Fruit fly (Drosophila melanogaster) whole organism, embryonic: Measurements from ENCODE around the gene Ntf-2r.

Source experiments
- Atf3 ChIP-seq: fragments of 200-800 bp; sonication (Bioruptor generic); optimal IDR thresholded peaks from 3 replicates; lab custom pipeline; 2016; ENCODE audit warnings: missing biosample characterization, missing genetic modification characterization
- B-H2 ChIP-seq: fragments of 200-800 bp; sonication (Bioruptor generic); optimal IDR thresholded peaks from 2 replicates; lab custom pipeline; 2018; ENCODE audit warnings: missing biosample characterization, mild to moderate bottlenecking, missing genetic modification characterization
- Bgb ChIP-seq: fragments of 200-800 bp; sonication (Bioruptor generic); IDR thresholded peaks from 2 replicates; pipeline ENCODE4 v1.3.6; 2022; ENCODE audit warnings: missing biosample characterization, missing genetic modification characterization; ENCODE audit not compliant: partially characterized antibody
- BtbVII ChIP-seq: fragments of 200-800 bp; sonication (Bioruptor generic); optimal IDR thresholded peaks from 3 replicates; lab custom pipeline; 2017; ENCODE audit warnings: missing biosample characterization, mild to moderate bottlenecking, missing genetic modification characterization
- Bteb2 ChIP-seq: fragments of 200-800 bp; sonication (Bioruptor generic); optimal IDR thresholded peaks from 2 replicates; lab custom pipeline; 2016; ENCODE audit warnings: missing biosample characterization, missing genetic modification characterization
- CG10209 ChIP-seq: fragments of 200-800 bp; sonication (Bioruptor generic); optimal IDR thresholded peaks from 3 replicates; lab custom pipeline; 2017; ENCODE audit warnings: missing biosample characterization, mild to moderate bottlenecking, missing genetic modification characterization, missing genetic modification reagents
- CG10366 ChIP-seq: fragments of 200-800 bp; sonication (Bioruptor generic); IDR thresholded peaks from 2 replicates; pipeline ENCODE4 v1.3.6; 2022; ENCODE audit warnings: missing biosample characterization, missing genetic modification characterization
- CG10654 ChIP-seq: fragments of 200-800 bp; sonication (Bioruptor generic); optimal IDR thresholded peaks from 2 replicates; lab custom pipeline; 2016; ENCODE audit warnings: missing biosample characterization, missing genetic modification characterization
- CG12155 ChIP-seq: fragments of 200-800 bp; sonication (Bioruptor generic); optimal IDR thresholded peaks from 3 replicates; lab custom pipeline; 2016; ENCODE audit warnings: missing biosample characterization, missing genetic modification characterization
- CG13624 ChIP-seq: fragments of 200-800 bp; sonication (Bioruptor generic); optimal IDR thresholded peaks from 2 replicates; lab custom pipeline; 2016; ENCODE audit warnings: missing biosample characterization, missing genetic modification characterization
- CG14014 ChIP-seq: fragments of 200-800 bp; sonication (Bioruptor generic); IDR thresholded peaks from 2 replicates; pipeline ENCODE4 v1.3.6; 2022; ENCODE audit warnings: missing biosample characterization, missing genetic modification characterization
- CG14860 ChIP-seq: fragments of 200-800 bp; sonication (Bioruptor generic); IDR thresholded peaks from 3 replicates; pipeline ENCODE4 v1.3.6; 2022; ENCODE audit warnings: missing biosample characterization, missing genetic modification characterization; ENCODE audit not compliant: partially characterized antibody
- CG15696 ChIP-seq: fragments of 200-800 bp; sonication (Bioruptor generic); optimal IDR thresholded peaks from 2 replicates; lab custom pipeline; 2019; ENCODE audit warnings: missing biosample characterization, mild to moderate bottlenecking, missing genetic modification characterization, moderate library complexity
- CG17829 ChIP-seq: fragments of 200-800 bp; optimal IDR thresholded peaks from 2 replicates; lab custom pipeline; 2019; ENCODE audit warnings: missing biosample characterization, mild to moderate bottlenecking, missing genetic modification characterization, moderate library complexity
- CG2202 ChIP-seq: fragments of 200-800 bp; sonication (Bioruptor generic); optimal IDR thresholded peaks from 2 replicates; lab custom pipeline; 2018; ENCODE audit warnings: missing biosample characterization, mild to moderate bottlenecking, missing genetic modification characterization
- CG32767 ChIP-seq: fragments of 200-800 bp; sonication (Bioruptor generic); IDR thresholded peaks from 2 replicates; pipeline ENCODE4 v1.3.6; 2022; ENCODE audit warnings: missing biosample characterization, missing genetic modification characterization
- CG33213 ChIP-seq: fragments of 200-800 bp; sonication (Bioruptor generic); optimal IDR thresholded peaks from 3 replicates; lab custom pipeline; 2016; ENCODE audit warnings: missing biosample characterization, missing genetic modification characterization
- CG34376 ChIP-seq: fragments of 200-800 bp; sonication (Bioruptor generic); optimal IDR thresholded peaks from 2 replicates; lab custom pipeline; 2018; ENCODE audit warnings: missing biosample characterization, mild to moderate bottlenecking, missing genetic modification characterization
- CG3995 ChIP-seq: fragments of 200-800 bp; sonication (Bioruptor generic); optimal IDR thresholded peaks from 3 replicates; lab custom pipeline; 2016; ENCODE audit warnings: missing biosample characterization, missing genetic modification characterization
- CG4707 ChIP-seq: fragments of 200-800 bp; sonication (Bioruptor generic); optimal IDR thresholded peaks from 2 replicates; lab custom pipeline; 2018; ENCODE audit warnings: missing biosample characterization, mild to moderate bottlenecking, missing genetic modification characterization, moderate library complexity
- CG5245 ChIP-seq: fragments of 200-800 bp; sonication (Bioruptor generic); optimal IDR thresholded peaks from 3 replicates; lab custom pipeline; 2016; ENCODE audit warnings: missing biosample characterization, missing genetic modification characterization
- CG8765 ChIP-seq: fragments of 200-800 bp; sonication (Bioruptor generic); IDR thresholded peaks from 2 replicates; pipeline ENCODE4 v1.3.6; 2022; ENCODE audit warnings: missing biosample characterization, missing genetic modification characterization
- CG8924 ChIP-seq: fragments of 200-800 bp; optimal IDR thresholded peaks from 3 replicates; lab custom pipeline; 2019; ENCODE audit warnings: missing biosample characterization, mild to moderate bottlenecking, missing genetic modification characterization, moderate library complexity
- CG9817 ChIP-seq: fragments of 200-800 bp; sonication (Bioruptor generic); optimal IDR thresholded peaks from 2 replicates; lab custom pipeline; 2018; ENCODE audit warnings: missing biosample characterization, mild to moderate bottlenecking, missing genetic modification characterization, moderate library complexity
- CrebB ChIP-seq: fragments of 200-800 bp; sonication (Bioruptor generic); optimal IDR thresholded peaks from 3 replicates; lab custom pipeline; 2018; ENCODE audit warnings: missing biosample characterization, mild to moderate bottlenecking, missing genetic modification characterization
- D19A ChIP-seq: fragments of 200-800 bp; optimal IDR thresholded peaks from 3 replicates; lab custom pipeline; 2019; ENCODE audit warnings: missing biosample characterization, mild to moderate bottlenecking, missing genetic modification characterization, moderate library complexity
- Gug ChIP-seq: fragments of 200-800 bp; sonication (Bioruptor generic); IDR thresholded peaks from 4 replicates; pipeline ENCODE4 v1.3.6; 2022; ENCODE audit warnings: missing biosample characterization, missing genetic modification characterization
- H2.0 ChIP-seq: fragments of 200-800 bp; sonication (Bioruptor generic); IDR thresholded peaks from 2 replicates; pipeline ENCODE4 v1.3.6; 2022; ENCODE audit warnings: missing biosample characterization, missing genetic modification characterization
- Hmr ChIP-seq: fragments of 200-800 bp; sonication (Bioruptor generic); optimal IDR thresholded peaks from 3 replicates; lab custom pipeline; 2017; ENCODE audit warnings: mild to moderate bottlenecking, missing biosample characterization, missing genetic modification reagents, missing genetic modification characterization
- MBD-R2 ChIP-seq: fragments of 200-800 bp; sonication (Bioruptor generic); IDR thresholded peaks from 2 replicates; pipeline ENCODE4 v1.3.6; 2022; ENCODE audit warnings: missing biosample characterization, missing genetic modification characterization
- NFAT ChIP-seq: fragments of 200-800 bp; sonication (Bioruptor generic); IDR thresholded peaks from 2 replicates; pipeline ENCODE4 v1.3.6; 2022; ENCODE audit warnings: missing biosample characterization, missing genetic modification characterization
- Nf-YC ChIP-seq: fragments of 200-800 bp; optimal IDR thresholded peaks from 3 replicates; lab custom pipeline; 2019; ENCODE audit warnings: missing biosample characterization, mild to moderate bottlenecking, missing genetic modification characterization, moderate library complexity
- PHDP ChIP-seq: fragments of 200-800 bp; sonication (Bioruptor generic); optimal IDR thresholded peaks from 3 replicates; lab custom pipeline; 2018; ENCODE audit warnings: missing biosample characterization, mild to moderate bottlenecking, missing genetic modification characterization, moderate library complexity
- Rx ChIP-seq: fragments of 200-800 bp; sonication (Bioruptor generic); IDR thresholded peaks from 2 replicates; pipeline ENCODE4 v1.3.6; 2022; ENCODE audit warnings: missing biosample characterization, missing genetic modification characterization
- Sox100B ChIP-seq: fragments of 200-800 bp; sonication (Bioruptor generic); optimal IDR thresholded peaks from 3 replicates; lab custom pipeline; 2018; ENCODE audit warnings: missing biosample characterization, mild to moderate bottlenecking, missing genetic modification characterization
- Usf ChIP-seq: fragments of 200-800 bp; sonication (Bioruptor generic); optimal IDR thresholded peaks from 2 replicates; lab custom pipeline; 2017; ENCODE audit warnings: missing genotype, missing biosample characterization, missing genetic modification characterization
- Vsx1 ChIP-seq: fragments of 200-800 bp; sonication (Bioruptor generic); optimal IDR thresholded peaks from 2 replicates; lab custom pipeline; 2017; ENCODE audit warnings: missing biosample characterization, mild to moderate bottlenecking, missing genetic modification characterization, missing genetic modification reagents
- amos ChIP-seq: fragments of 200-800 bp; sonication (Bioruptor generic); IDR thresholded peaks from 2 replicates; pipeline ENCODE4 v1.3.6; 2022; ENCODE audit warnings: missing biosample characterization, missing genetic modification characterization; ENCODE audit not compliant: partially characterized antibody
- dimm ChIP-seq: fragments of 200-800 bp; sonication (Bioruptor generic); IDR thresholded peaks from 2 replicates; pipeline ENCODE4 v1.3.6; 2022; ENCODE audit warnings: missing biosample characterization, missing genetic modification characterization
- dpn ChIP-seq, 2 experiments: fragments of 200-800 bp; sonication (Bioruptor generic); optimal IDR thresholded peaks; 3 replicates each; lab custom pipeline; 2016; ENCODE audit warnings: missing biosample characterization in 2 of 2, missing genetic modification characterization in 2 of 2
- gt ChIP-seq: fragments of 200-800 bp; sonication (Bioruptor generic); IDR thresholded peaks from 2 replicates; pipeline ENCODE4 v1.3.6; 2022; ENCODE audit warnings: missing biosample characterization, missing genetic modification characterization
- inv ChIP-seq: fragments of 200-800 bp; sonication (Bioruptor generic); IDR thresholded peaks from 2 replicates; pipeline ENCODE4 v1.3.6; 2022; ENCODE audit warnings: missing biosample characterization, missing genetic modification characterization; ENCODE audit not compliant: partially characterized antibody
- jing ChIP-seq: fragments of 200-800 bp; sonication (Bioruptor generic); optimal IDR thresholded peaks from 2 replicates; lab custom pipeline; 2018; ENCODE audit warnings: missing biosample characterization, mild to moderate bottlenecking, missing genetic modification characterization
- jumu ChIP-seq: fragments of 200-800 bp; sonication (Bioruptor generic); optimal IDR thresholded peaks from 3 replicates; lab custom pipeline; 2016; ENCODE audit warnings: missing biosample characterization, missing genetic modification characterization
- kay ChIP-seq: fragments of 200-800 bp; sonication (Bioruptor generic); optimal IDR thresholded peaks from 2 replicates; lab custom pipeline; 2016; ENCODE audit warnings: missing biosample characterization, missing genetic modification characterization
- lab ChIP-seq: fragments of 200-800 bp; sonication (Bioruptor generic); optimal IDR thresholded peaks from 3 replicates; lab custom pipeline; 2017; ENCODE audit warnings: missing biosample characterization, missing genetic modification characterization, mild to moderate bottlenecking, moderate library complexity, missing genetic modification reagents
- nom ChIP-seq: fragments of 200-800 bp; sonication (Bioruptor generic); optimal IDR thresholded peaks from 2 replicates; lab custom pipeline; 2017; ENCODE audit warnings: missing biosample characterization, missing genetic modification characterization, mild to moderate bottlenecking, moderate library complexity, missing genetic modification reagents
- phol ChIP-seq: fragments of 200-800 bp; sonication (Bioruptor generic); optimal IDR thresholded peaks from 3 replicates; lab custom pipeline; 2018; ENCODE audit warnings: missing biosample characterization, mild to moderate bottlenecking, missing genetic modification characterization, moderate library complexity
- ranshi ChIP-seq: fragments of 200-800 bp; sonication (Bioruptor generic); IDR thresholded peaks from 2 replicates; pipeline ENCODE4 v1.3.6; 2022; ENCODE audit warnings: missing biosample characterization, missing genetic modification characterization
- unc-4 ChIP-seq: fragments of 200-800 bp; sonication (Bioruptor generic); IDR thresholded peaks from 2 replicates; pipeline ENCODE4 v1.3.6; 2022; ENCODE audit warnings: missing biosample characterization, missing genetic modification characterization; ENCODE audit not compliant: partially characterized antibody
- vnd ChIP-seq: fragments of 200-800 bp; sonication (Bioruptor generic); IDR thresholded peaks from 3 replicates; pipeline ENCODE4 v1.3.6; 2022; ENCODE audit warnings: missing biosample characterization, missing genetic modification characterization; ENCODE audit not compliant: partially characterized antibody

Ntf-2r gene

DNA sequence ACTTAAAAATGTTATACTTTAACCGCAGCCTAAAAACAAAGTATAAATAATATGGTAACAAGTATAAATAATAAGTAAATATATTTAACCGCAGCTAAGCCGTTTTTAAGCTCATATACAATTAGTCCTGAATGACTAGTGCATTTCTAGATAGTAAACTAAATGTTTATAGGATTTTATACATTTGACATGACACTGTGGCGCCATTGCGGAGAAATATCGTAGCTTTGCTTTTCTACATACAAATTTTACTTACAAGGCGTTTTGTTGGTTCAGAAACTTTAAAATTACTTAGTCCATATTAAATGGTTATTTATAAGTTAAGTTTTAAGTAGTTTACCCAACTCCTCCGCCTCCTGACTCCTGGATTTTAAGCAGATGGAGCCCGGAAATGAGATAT, 13.2 kb upstream of the Ntf-2r start (continued):
- no peak for TF ChIP-seq unc-4 (GFP tag; lab: Robert Waterston, UW)
- TF ChIP-seq PHDP (tag; lab: Kevin White, UChicago), result peak; percentile 34
- no peak for TF ChIP-seq CrebB (tag; lab: Kevin White, UChicago)
- peak in 1 of 2 experiments; percentile 13 for TF ChIP-seq dpn (GFP tag; optimal IDR thresholded peaks at IDR 0.05; lab: Kevin White, UChicago)
- TF ChIP-seq CG13624, result no peak
- no peak for TF ChIP-seq CG34376
- no peak for TF ChIP-seq Sox100B (GFP tag; lab: Kevin White, UChicago)
- no peak for TF ChIP-seq BtbVII (GFP tag; lab: Kevin White, UChicago)
- TF ChIP-seq Usf (GFP tag; lab: Kevin White, UChicago), result no peak
- TF ChIP-seq NFAT (GFP tag; lab: Robert Waterston, UW), result peak; percentile 29; the same call in 1 of the 2 replicates
- no peak for TF ChIP-seq jing (GFP tag; lab: Kevin White, UChicago)
- peak; percentile 46; the same call in 1 of the 3 replicates for TF ChIP-seq CG14860 (GFP tag; lab: Robert Waterston, UW)
- TF ChIP-seq CG2202 (tag; lab: Kevin White, UChicago), result no peak
- no peak for TF ChIP-seq kay (GFP tag; lab: Kevin White, UChicago)
- peak; percentile 41; the same call in 1 of the 2 replicates for TF ChIP-seq MBD-R2 (GFP tag; lab: Robert Waterston, UW)
- TF ChIP-seq Bteb2 (GFP tag; lab: Kevin White, UChicago), result no peak
- no peak for TF ChIP-seq CG12155 (GFP tag; lab: Kevin White, UChicago)
- no peak for TF ChIP-seq Nf-YC (tag; lab: Kevin White, UChicago)
- peak; percentile 40; the same call in 1 of the 3 replicates for TF ChIP-seq vnd (GFP tag; lab: Robert Waterston, UW)
- TF ChIP-seq amos (GFP tag; lab: Robert Waterston, UW), result peak; percentile 84
- TF ChIP-seq CG9817, result peak; percentile 9
- no peak for TF ChIP-seq CG5245
- TF ChIP-seq CG10209 (GFP tag; lab: Kevin White, UChicago), result no peak
- TF ChIP-seq CG14014 (GFP tag; lab: Robert Waterston, UW), result peak; percentile 24; the same call in 1 of the 2 replicates
- no peak for TF ChIP-seq Gug
- peak; percentile 88 for TF ChIP-seq Bgb (GFP tag; lab: Robert Waterston, UW)
- TF ChIP-seq lab, result peak; percentile 19
- TF ChIP-seq CG10654 (GFP tag; lab: Kevin White, UChicago), result no peak
- peak; percentile 18 for TF ChIP-seq CG17829 (tag; lab: Kevin White, UChicago)
- no peak for TF ChIP-seq Rx
- TF ChIP-seq CG8924 (tag; lab: Kevin White, UChicago), result no peak
- TF ChIP-seq CG4707 (GFP tag; lab: Kevin White, UChicago), result peak; percentile 3
- TF ChIP-seq nom, result no peak
- no peak for TF ChIP-seq CG32767 (GFP tag; lab: Robert Waterston, UW)
- TF ChIP-seq CG10366 (GFP tag; lab: Robert Waterston, UW), result no peak
- TF ChIP-seq CG33213 (GFP tag; lab: Kevin White, UChicago), result no peak
- TF ChIP-seq jumu (GFP tag; lab: Kevin White, UChicago), result no peak
- TF ChIP-seq CG8765 (GFP tag; lab: Robert Waterston, UW), result no peak
- TF ChIP-seq D19A, result peak; percentile 12
- no peak for TF ChIP-seq Atf3 (GFP tag; lab: Kevin White, UChicago)
- peak; percentile 17 for TF ChIP-seq CG15696 (tag; lab: Kevin White, UChicago)
- TF ChIP-seq Hmr (GFP tag; lab: Kevin White, UChicago), result peak; percentile 13
- TF ChIP-seq CG3995 (GFP tag; lab: Kevin White, UChicago), result no peak
- TF ChIP-seq Vsx1 (GFP tag; lab: Kevin White, UChicago), result no peak
- peak; percentile 30 for TF ChIP-seq B-H2 (GFP tag; lab: Kevin White, UChicago)
- TF ChIP-seq gt (GFP tag; lab: Robert Waterston, UW), result no peak
- TF ChIP-seq ranshi (GFP tag; lab: Robert Waterston, UW), result no peak
- TF ChIP-seq dimm, result no peak
- no peak for TF ChIP-seq inv (GFP tag; lab: Robert Waterston, UW)
- peak; percentile 13 for TF ChIP-seq phol (tag; lab: Kevin White, UChicago)
- no peak for TF ChIP-seq H2.0 (GFP tag; lab: Robert Waterston, UW)
